Worm (Caenorhabditis elegans): ENCODE data around the gene ghi-1.
A peak's percentile ranks its signal among the peaks of the same experiment; 100 is the strongest.

ghi-1 gene

DNA sequence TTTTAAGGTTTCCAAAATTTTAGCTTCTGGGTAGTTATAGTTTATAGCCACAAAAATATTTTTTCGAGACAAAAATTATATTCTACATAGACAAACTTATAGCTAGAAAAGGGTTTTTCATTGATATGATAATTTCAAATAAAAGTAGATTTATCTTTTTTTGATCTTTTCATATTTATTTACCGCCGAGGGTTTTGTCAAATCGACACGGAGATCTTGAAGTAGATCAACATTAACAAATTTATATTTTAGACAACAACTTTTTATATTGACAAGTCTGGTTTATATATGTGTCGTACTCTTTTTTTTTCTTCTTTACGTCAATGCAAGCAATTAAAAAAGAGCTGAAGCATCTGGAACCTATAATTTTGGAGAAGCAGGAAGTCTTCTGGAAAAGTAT lies 12.3 kb downstream of the ghi-1 start:
- no peak for TF ChIP-seq hnd-1 (tag; optimal IDR thresholded peaks at IDR 0.05)
- no peak for TF ChIP-seq ceh-13 (GFP tag; optimal IDR thresholded peaks at IDR 0.05)
- TF ChIP-seq scrt-1 (GFP tag; IDR thresholded peaks at IDR 0.05) = no peak
- TF ChIP-seq flt-1 (GFP tag; IDR thresholded peaks at IDR 0.05) = no peak
- no peak for TF ChIP-seq ets-7 (tag; optimal IDR thresholded peaks at IDR 0.05)
- TF ChIP-seq tbx-11 (GFP tag; IDR thresholded peaks at IDR 0.05) = no peak
- no peak for TF ChIP-seq hmg-4 (GFP tag; optimal IDR thresholded peaks at IDR 0.05)
- no peak for TF ChIP-seq sea-1 (GFP tag; conservative IDR thresholded peaks at IDR 0.05)
- no peak for TF ChIP-seq ceh-36 (tag; optimal IDR thresholded peaks at IDR 0.05)
- no peak for TF ChIP-seq tbx-37 (GFP tag; conservative IDR thresholded peaks at IDR 0.05)
- no peak for TF ChIP-seq F13C5.2 (tag; optimal IDR thresholded peaks at IDR 0.05)
- TF ChIP-seq ama-1 (optimal IDR thresholded peaks at IDR 0.05) = no peak
- TF ChIP-seq hmbx-1 (tag; optimal IDR thresholded peaks at IDR 0.05) = no peak
- no peak for TF ChIP-seq B0310.2 (tag; optimal IDR thresholded peaks at IDR 0.05)

DNA sequence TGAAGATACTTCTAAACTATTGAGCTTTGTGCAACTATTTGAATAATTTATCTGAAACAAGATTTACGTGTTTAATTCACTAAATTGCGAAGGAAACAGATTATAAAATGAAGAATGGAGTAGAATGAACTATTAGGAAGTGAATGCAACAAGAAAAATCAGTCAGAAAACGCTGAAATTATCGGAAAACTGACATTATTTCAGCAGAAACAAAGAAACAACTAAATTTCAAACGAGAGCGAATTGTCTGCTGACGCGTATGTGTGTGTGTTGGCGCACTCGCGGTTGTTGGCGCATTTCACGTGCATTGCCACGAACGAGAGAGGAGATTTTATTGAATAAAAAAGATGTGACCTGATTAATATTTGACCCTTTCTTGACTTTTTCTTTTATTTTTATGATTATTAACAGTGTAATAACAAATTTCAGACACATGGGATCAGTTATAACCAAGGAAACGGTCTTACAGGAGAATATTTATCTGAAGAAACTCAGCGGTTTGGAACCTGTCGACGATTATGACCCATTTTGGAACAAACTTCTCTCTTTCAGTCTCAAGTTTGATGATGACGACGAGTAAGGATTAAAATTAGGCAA lies 29.4 kb downstream of the ghi-1 start, which contains the start of the genes trr-1 and C47D12.2:
Gene trr-1, minus strand, starts transcription at position 51 of the 597 bp plus-strand sequence.
Gene C47D12.2, plus strand, starts transcription at position 430 of the 597 bp plus-strand sequence.
- no peak for TF ChIP-seq ets-7 (tag; optimal IDR thresholded peaks at IDR 0.05)
- TF ChIP-seq pes-1 (GFP tag; IDR thresholded peaks at IDR 0.05) = no peak
- no peak for TF ChIP-seq tbx-37 (GFP tag; conservative IDR thresholded peaks at IDR 0.05)
- no peak for TF ChIP-seq aly-1 (tag; optimal IDR thresholded peaks at IDR 0.05)
- peak; percentile 39 for TF ChIP-seq F13C5.2 (tag; optimal IDR thresholded peaks at IDR 0.05)
- TF ChIP-seq flt-1 (GFP tag; IDR thresholded peaks at IDR 0.05) = 0 out of 2 replicates have a peak, but pooled peaks have one; percentile 48
- TF ChIP-seq hmg-4 (GFP tag; optimal IDR thresholded peaks at IDR 0.05) = no peak
- TF ChIP-seq ceh-36 (tag; optimal IDR thresholded peaks at IDR 0.05) = no peak
- no peak for TF ChIP-seq scrt-1 (GFP tag; IDR thresholded peaks at IDR 0.05)
- no peak for TF ChIP-seq sea-1 (GFP tag; conservative IDR thresholded peaks at IDR 0.05)

ce11 chrII:11680220-11680619 lies 33.7 kb downstream of the ghi-1 start:
- no peak for TF ChIP-seq hmg-4 (GFP tag; optimal IDR thresholded peaks at IDR 0.05)
- no peak for TF ChIP-seq B0310.2 (tag; optimal IDR thresholded peaks at IDR 0.05)
- no peak for TF ChIP-seq tra-4 (tag; optimal IDR thresholded peaks at IDR 0.05)
- TF ChIP-seq hmbx-1 (tag; optimal IDR thresholded peaks at IDR 0.05) = no peak
- no peak for TF ChIP-seq aly-1 (tag; optimal IDR thresholded peaks at IDR 0.05)
- TF ChIP-seq ama-1 (optimal IDR thresholded peaks at IDR 0.05) = no peak
- no peak for TF ChIP-seq pes-1 (GFP tag; IDR thresholded peaks at IDR 0.05)
- no peak for TF ChIP-seq ceh-13 (GFP tag; optimal IDR thresholded peaks at IDR 0.05)
- TF ChIP-seq scrt-1 (GFP tag; IDR thresholded peaks at IDR 0.05) = no peak
- TF ChIP-seq F13C5.2 (tag; optimal IDR thresholded peaks at IDR 0.05) = no peak
- no peak for TF ChIP-seq flt-1 (GFP tag; IDR thresholded peaks at IDR 0.05)
- no peak for TF ChIP-seq tbx-11 (GFP tag; IDR thresholded peaks at IDR 0.05)

- no peak for TF ChIP-seq scrt-1 (GFP tag; IDR thresholded peaks at IDR 0.05)
- TF ChIP-seq ceh-13 (GFP tag; optimal IDR thresholded peaks at IDR 0.05) = no peak
- TF ChIP-seq aly-1 (tag; optimal IDR thresholded peaks at IDR 0.05) = no peak
- no peak for TF ChIP-seq flt-1 (GFP tag; IDR thresholded peaks at IDR 0.05)
- TF ChIP-seq hmg-4 (GFP tag; optimal IDR thresholded peaks at IDR 0.05) = no peak
- TF ChIP-seq ama-1 (optimal IDR thresholded peaks at IDR 0.05) = no peak
- TF ChIP-seq hmbx-1 (tag; optimal IDR thresholded peaks at IDR 0.05) = no peak
- TF ChIP-seq tra-4 (tag; optimal IDR thresholded peaks at IDR 0.05) = no peak
- TF ChIP-seq sea-1 (GFP tag; conservative IDR thresholded peaks at IDR 0.05) = no peak
- TF ChIP-seq pes-1 (GFP tag; IDR thresholded peaks at IDR 0.05) = no peak
- no peak for TF ChIP-seq ets-7 (tag; optimal IDR thresholded peaks at IDR 0.05)
- no peak for TF ChIP-seq tbx-11 (GFP tag; IDR thresholded peaks at IDR 0.05)
These were observed 34.7 kb downstream of the ghi-1 start, which contains the start of the genes sfxn-1.4 and C47D12.4 for ce11 chrII:11681136-11681824. TSS of gene sfxn-1.4 (minus strand) at chrII:11681236. TSS of gene C47D12.4 (plus strand) at chrII:11681774.

ce11 chrII:11685177-11685576 lies 38.6 kb downstream of the ghi-1 start, which contains the start of gene C47D12.5:
TSS of gene C47D12.5 (minus strand) at chrII:11685277.
- TF ChIP-seq tbx-37 (GFP tag; conservative IDR thresholded peaks at IDR 0.05) (no peak), ama-1 (optimal IDR thresholded peaks at IDR 0.05) (no peak), B0310.2 (tag; optimal IDR thresholded peaks at IDR 0.05) (no peak), flt-1 (GFP tag; IDR thresholded peaks at IDR 0.05) (no peak), aly-1 (tag; optimal IDR thresholded peaks at IDR 0.05) (no peak), ceh-36 (tag; optimal IDR thresholded peaks at IDR 0.05) (no peak), hmg-4 (GFP tag; optimal IDR thresholded peaks at IDR 0.05) (no peak), hnd-1 (tag; optimal IDR thresholded peaks at IDR 0.05) (no peak), F13C5.2 (tag; optimal IDR thresholded peaks at IDR 0.05) (no peak), pes-1 (GFP tag; IDR thresholded peaks at IDR 0.05) (no peak), tra-4 (tag; optimal IDR thresholded peaks at IDR 0.05) (no peak), ceh-13 (GFP tag; optimal IDR thresholded peaks at IDR 0.05) (no peak), ets-7 (tag; optimal IDR thresholded peaks at IDR 0.05) (no peak), sea-1 (GFP tag; conservative IDR thresholded peaks at IDR 0.05) (no peak), tbx-11 (GFP tag; IDR thresholded peaks at IDR 0.05) (no peak), scrt-1 (GFP tag; IDR thresholded peaks at IDR 0.05) (no peak), hmbx-1 (tag; optimal IDR thresholded peaks at IDR 0.05) (no peak)

DNA sequence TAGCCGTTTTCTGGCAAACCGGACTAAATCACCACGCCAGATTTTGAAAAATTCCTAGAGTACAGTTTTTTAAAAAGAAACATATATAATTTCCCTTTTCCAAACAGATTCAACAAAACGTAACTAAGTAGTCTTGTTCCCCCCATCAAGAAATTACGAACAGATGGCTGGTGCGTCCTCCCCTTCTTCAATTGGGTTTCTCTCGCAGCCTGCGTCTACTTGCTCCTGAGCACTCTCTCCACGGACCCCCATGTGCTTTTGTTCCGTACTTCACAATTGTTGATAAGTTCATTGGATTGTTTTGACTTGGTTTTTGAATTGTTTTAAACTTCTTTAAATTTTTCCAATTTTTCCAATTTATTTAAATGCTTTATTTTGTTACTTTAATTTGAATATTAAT lies 41.5 kb downstream of the ghi-1 start:
- TF ChIP-seq hnd-1 (tag; optimal IDR thresholded peaks at IDR 0.05) (no peak), ceh-36 (tag; optimal IDR thresholded peaks at IDR 0.05) (no peak), pes-1 (GFP tag; IDR thresholded peaks at IDR 0.05) (no peak), scrt-1 (GFP tag; IDR thresholded peaks at IDR 0.05) (no peak), ama-1 (optimal IDR thresholded peaks at IDR 0.05) (no peak), B0310.2 (tag; optimal IDR thresholded peaks at IDR 0.05) (no peak), hmg-4 (GFP tag; optimal IDR thresholded peaks at IDR 0.05) (no peak), flt-1 (GFP tag; IDR thresholded peaks at IDR 0.05) (no peak), ets-7 (tag; optimal IDR thresholded peaks at IDR 0.05) (no peak), aly-1 (tag; optimal IDR thresholded peaks at IDR 0.05) (no peak), tbx-11 (GFP tag; IDR thresholded peaks at IDR 0.05) (no peak), ceh-13 (GFP tag; optimal IDR thresholded peaks at IDR 0.05) (no peak), sea-1 (GFP tag; conservative IDR thresholded peaks at IDR 0.05) (no peak), hmbx-1 (tag; optimal IDR thresholded peaks at IDR 0.05) (no peak), tbx-37 (GFP tag; conservative IDR thresholded peaks at IDR 0.05) (no peak), F13C5.2 (tag; optimal IDR thresholded peaks at IDR 0.05) (no peak)

Measured in whole organism, early embryonic.